Fruit fly (Drosophila melanogaster) whole organism, embryonic: ENCODE measurements around the gene CG42375.

Experiments used
- Asciz ChIP-seq: fragments of 200-800 bp; sonication (Bioruptor generic); optimal IDR thresholded peaks from 2 replicates; lab custom pipeline; 2017; ENCODE audit warnings: missing biosample characterization, mild to moderate bottlenecking, missing genetic modification characterization, missing genetic modification reagents
- Blimp-1 ChIP-seq: fragments of 200-800 bp; sonication (Bioruptor generic); optimal IDR thresholded peaks from 3 replicates; lab custom pipeline; 2018; ENCODE audit warnings: missing biosample characterization, missing genetic modification characterization, mild to moderate bottlenecking, moderate library complexity, missing genetic modification reagents
- CG10267 ChIP-seq: fragments of 200-800 bp; sonication (Bioruptor generic); optimal IDR thresholded peaks from 2 replicates; lab custom pipeline; 2018; ENCODE audit warnings: missing biosample characterization, mild to moderate bottlenecking, missing genetic modification characterization, moderate library complexity
- CG11093 ChIP-seq: fragments of 200-800 bp; sonication (Bioruptor generic); IDR thresholded peaks from 3 replicates; pipeline ENCODE4 v1.3.6; 2022; ENCODE audit warnings: missing biosample characterization, missing genetic modification characterization
- CG11696 ChIP-seq: fragments of 200-800 bp; sonication (Bioruptor generic); IDR thresholded peaks from 2 replicates; pipeline ENCODE4 v1.3.6; 2022; ENCODE audit warnings: missing biosample characterization, missing genetic modification characterization
- CG13424 ChIP-seq: fragments of 200-800 bp; sonication (Bioruptor generic); optimal IDR thresholded peaks from 2 replicates; lab custom pipeline; 2019; ENCODE audit warnings: missing biosample characterization, mild to moderate bottlenecking, missing genetic modification characterization, moderate library complexity
- CG15601 ChIP-seq: fragments of 200-800 bp; sonication (Bioruptor generic); optimal IDR thresholded peaks from 3 replicates; lab custom pipeline; 2019; ENCODE audit warnings: missing biosample characterization, mild to moderate bottlenecking, missing genetic modification characterization, moderate library complexity
- CG15696 ChIP-seq: fragments of 200-800 bp; sonication (Bioruptor generic); optimal IDR thresholded peaks from 2 replicates; lab custom pipeline; 2019; ENCODE audit warnings: missing biosample characterization, mild to moderate bottlenecking, missing genetic modification characterization, moderate library complexity
- CG1602 ChIP-seq: fragments of 200-800 bp; sonication (Bioruptor generic); optimal IDR thresholded peaks from 3 replicates; lab custom pipeline; 2016; ENCODE audit warnings: missing biosample characterization, missing genetic modification characterization
- CG18262 ChIP-seq: fragments of 200-800 bp; optimal IDR thresholded peaks from 3 replicates; lab custom pipeline; 2019; ENCODE audit warnings: missing biosample characterization, mild to moderate bottlenecking, missing genetic modification characterization, moderate library complexity
- CG18599 ChIP-seq: fragments of 200-800 bp; sonication (Bioruptor generic); optimal IDR thresholded peaks from 3 replicates; lab custom pipeline; 2017; ENCODE audit warnings: missing biosample characterization, missing genetic modification characterization, mild to moderate bottlenecking, moderate library complexity, missing genetic modification reagents
- CG2712 ChIP-seq: fragments of 200-800 bp; optimal IDR thresholded peaks from 3 replicates; lab custom pipeline; 2019; ENCODE audit warnings: missing biosample characterization, mild to moderate bottlenecking, missing genetic modification characterization, moderate library complexity
- CG3281 ChIP-seq: fragments of 200-800 bp; sonication (Bioruptor generic); optimal IDR thresholded peaks from 3 replicates; lab custom pipeline; 2017; ENCODE audit warnings: missing biosample characterization, mild to moderate bottlenecking, missing genetic modification characterization
- CG4424 ChIP-seq: fragments of 200-800 bp; sonication (Bioruptor generic); optimal IDR thresholded peaks from 3 replicates; lab custom pipeline; 2016; ENCODE audit warnings: missing biosample characterization, missing genetic modification characterization
- CG4820 ChIP-seq: fragments of 200-800 bp; sonication (Bioruptor generic); optimal IDR thresholded peaks from 3 replicates; lab custom pipeline; 2016; ENCODE audit warnings: missing biosample characterization, missing genetic modification characterization
- CG6854 ChIP-seq: fragments of 200-800 bp; sonication (Bioruptor generic); optimal IDR thresholded peaks from 3 replicates; lab custom pipeline; 2017; ENCODE audit warnings: missing biosample characterization, mild to moderate bottlenecking, missing genetic modification characterization
- CG7556 ChIP-seq: fragments of 200-800 bp; sonication (Bioruptor generic); optimal IDR thresholded peaks from 2 replicates; lab custom pipeline; 2017; ENCODE audit warnings: missing biosample characterization, mild to moderate bottlenecking, missing genetic modification characterization
- CG8388 ChIP-seq: fragments of 200-800 bp; sonication (Bioruptor generic); optimal IDR thresholded peaks from 2 replicates; lab custom pipeline; 2019; ENCODE audit warnings: missing biosample characterization, mild to moderate bottlenecking, missing genetic modification characterization, moderate library complexity
- CG8924 ChIP-seq: fragments of 200-800 bp; optimal IDR thresholded peaks from 3 replicates; lab custom pipeline; 2019; ENCODE audit warnings: missing biosample characterization, mild to moderate bottlenecking, missing genetic modification characterization, moderate library complexity
- Fer1 ChIP-seq: fragments of 200-800 bp; sonication (Bioruptor generic); optimal IDR thresholded peaks from 2 replicates; lab custom pipeline; 2017; ENCODE audit warnings: missing biosample characterization, mild to moderate bottlenecking, missing genetic modification characterization
- Gug ChIP-seq: fragments of 200-800 bp; sonication (Bioruptor generic); IDR thresholded peaks from 4 replicates; pipeline ENCODE4 v1.3.6; 2022; ENCODE audit warnings: missing biosample characterization, missing genetic modification characterization
- Meics ChIP-seq: fragments of 200-800 bp; sonication (Bioruptor generic); optimal IDR thresholded peaks from 2 replicates; lab custom pipeline; 2017; ENCODE audit warnings: missing biosample characterization, mild to moderate bottlenecking, missing genetic modification characterization
- Optix ChIP-seq: fragments of 200-800 bp; sonication (Bioruptor generic); IDR thresholded peaks from 3 replicates; pipeline ENCODE4 v1.3.6; 2022; ENCODE audit warnings: missing biosample characterization, missing genetic modification characterization
- PHDP ChIP-seq: fragments of 200-800 bp; sonication (Bioruptor generic); optimal IDR thresholded peaks from 3 replicates; lab custom pipeline; 2018; ENCODE audit warnings: missing biosample characterization, mild to moderate bottlenecking, missing genetic modification characterization, moderate library complexity
- Poxn ChIP-seq: fragments of 200-800 bp; sonication (Bioruptor generic); IDR thresholded peaks from 2 replicates; pipeline ENCODE4 v1.3.6; 2022; ENCODE audit warnings: missing biosample characterization, missing genetic modification characterization
- Rx ChIP-seq: fragments of 200-800 bp; sonication (Bioruptor generic); IDR thresholded peaks from 2 replicates; pipeline ENCODE4 v1.3.6; 2022; ENCODE audit warnings: missing biosample characterization, missing genetic modification characterization
- Side ChIP-seq: fragments of 200-800 bp; sonication (Bioruptor generic); optimal IDR thresholded peaks from 2 replicates; lab custom pipeline; 2016; ENCODE audit warnings: missing biosample characterization, missing genetic modification characterization
- Six4 ChIP-seq: fragments of 200-800 bp; sonication (Bioruptor generic); optimal IDR thresholded peaks from 2 replicates; lab custom pipeline; 2016; ENCODE audit warnings: missing biosample characterization, missing genetic modification characterization
- abd-A ChIP-seq: fragments of 200-800 bp; sonication (Bioruptor generic); optimal IDR thresholded peaks from 3 replicates; lab custom pipeline; 2019; ENCODE audit warnings: missing biosample characterization, mild to moderate bottlenecking, missing genetic modification characterization, moderate library complexity
- chinmo ChIP-seq: fragments of 200-800 bp; sonication (Bioruptor generic); IDR thresholded peaks from 4 replicates; pipeline ENCODE4 v1.3.6; 2022; ENCODE audit warnings: missing biosample characterization, missing genetic modification characterization; ENCODE audit not compliant: partially characterized antibody
- disco-r ChIP-seq: fragments of 200-800 bp; sonication (Bioruptor generic); optimal IDR thresholded peaks from 2 replicates; lab custom pipeline; 2016; ENCODE audit warnings: missing biosample characterization, missing genetic modification characterization
- dmrt11E ChIP-seq: fragments of 200-800 bp; sonication (Bioruptor generic); optimal IDR thresholded peaks from 3 replicates; lab custom pipeline; 2018; ENCODE audit warnings: missing biosample characterization, mild to moderate bottlenecking, missing genetic modification characterization, moderate library complexity
- dysf ChIP-seq: fragments of 200-800 bp; sonication (Bioruptor generic); IDR thresholded peaks from 3 replicates; pipeline ENCODE4 v1.3.6; 2022; ENCODE audit warnings: missing biosample characterization, missing genetic modification characterization
- eyg ChIP-seq: fragments of 200-800 bp; sonication (Bioruptor generic); optimal IDR thresholded peaks from 3 replicates; lab custom pipeline; 2016; ENCODE audit warnings: missing biosample characterization, missing genetic modification characterization
- ftz-f1 ChIP-seq: fragments of 200-800 bp; sonication (Bioruptor generic); optimal IDR thresholded peaks from 2 replicates; lab custom pipeline; 2016; ENCODE audit warnings: missing biosample characterization, missing genetic modification characterization
- gfzf ChIP-seq: fragments of 200-800 bp; sonication (Bioruptor generic); optimal IDR thresholded peaks from 2 replicates; lab custom pipeline; 2016; ENCODE audit warnings: missing biosample characterization, mild to moderate bottlenecking, missing genetic modification characterization, moderate library complexity
- gsb-n ChIP-seq: fragments of 200-800 bp; sonication (Bioruptor generic); optimal IDR thresholded peaks from 3 replicates; lab custom pipeline; 2018; ENCODE audit warnings: missing biosample characterization, mild to moderate bottlenecking, missing genetic modification characterization
- mam ChIP-seq: fragments of 200-800 bp; sonication (Bioruptor generic); optimal IDR thresholded peaks from 3 replicates; lab custom pipeline; 2016; ENCODE audit warnings: missing biosample characterization, missing genetic modification characterization
- mld ChIP-seq: fragments of 200-800 bp; sonication (Bioruptor generic); IDR thresholded peaks from 3 replicates; pipeline ENCODE4 v1.3.6; 2022; ENCODE audit warnings: missing biosample characterization, missing genetic modification characterization; ENCODE audit not compliant: partially characterized antibody
- odd ChIP-seq: fragments of 200-800 bp; sonication (Bioruptor generic); optimal IDR thresholded peaks from 2 replicates; lab custom pipeline; 2017; ENCODE audit warnings: missing biosample characterization, mild to moderate bottlenecking, missing genetic modification characterization
- row ChIP-seq: fragments of 200-800 bp; sonication (Bioruptor generic); IDR thresholded peaks from 3 replicates; pipeline ENCODE4 v1.3.6; 2022; ENCODE audit warnings: missing biosample characterization, missing genetic modification characterization
- sqz ChIP-seq: fragments of 200-800 bp; sonication (Bioruptor generic); optimal IDR thresholded peaks from 3 replicates; lab custom pipeline; 2018; ENCODE audit warnings: missing biosample characterization, mild to moderate bottlenecking, missing genetic modification characterization
- tap ChIP-seq: fragments of 200-800 bp; optimal IDR thresholded peaks from 3 replicates; lab custom pipeline; 2019; ENCODE audit warnings: missing biosample characterization, mild to moderate bottlenecking, missing genetic modification characterization, moderate library complexity
- tin ChIP-seq: fragments of 200-800 bp; sonication (Bioruptor generic); optimal IDR thresholded peaks from 3 replicates; lab custom pipeline; 2016; ENCODE audit warnings: missing biosample characterization, missing genetic modification characterization
- trem ChIP-seq: fragments of 200-800 bp; optimal IDR thresholded peaks from 3 replicates; lab custom pipeline; 2019; ENCODE audit warnings: missing biosample characterization, mild to moderate bottlenecking, missing genetic modification characterization, moderate library complexity
- unpg ChIP-seq: fragments of 200-800 bp; sonication (Bioruptor generic); optimal IDR thresholded peaks from 3 replicates; lab custom pipeline; 2018; ENCODE audit warnings: missing biosample characterization, mild to moderate bottlenecking, missing genetic modification characterization, moderate library complexity
- vvl ChIP-seq: fragments of 200-800 bp; sonication (Bioruptor generic); IDR thresholded peaks from 2 replicates; pipeline ENCODE4 v1.3.6; 2022; ENCODE audit warnings: missing biosample characterization, missing genetic modification characterization
- zf30C ChIP-seq: fragments of 200-800 bp; sonication (Bioruptor generic); optimal IDR thresholded peaks from 3 replicates; lab custom pipeline; 2018; ENCODE audit warnings: missing biosample characterization, mild to moderate bottlenecking, missing genetic modification characterization

CG42375 gene

dm6 chr3R:13799567-13800429, 20.4 kb downstream of the CG42375 start (continued):
- peak; percentile 42 for TF ChIP-seq CG18599 (GFP tag; lab: Kevin White, UChicago)
- TF ChIP-seq CG11093 (GFP tag; lab: Robert Waterston, UW), result peak; percentile 22; the same call in 1 of the 3 replicates
- no peak for TF ChIP-seq Gug (GFP tag; lab: Robert Waterston, UW)
- peak; percentile 50 for TF ChIP-seq CG13424
- no peak for TF ChIP-seq Optix
- no peak for TF ChIP-seq CG11696 (GFP tag; lab: Robert Waterston, UW)
- TF ChIP-seq Rx (GFP tag; lab: Robert Waterston, UW), result no peak
- peak; percentile 28 for TF ChIP-seq CG15601 (tag; lab: Kevin White, UChicago)
- TF ChIP-seq tap, result peak; percentile 25
- peak; percentile 28 for TF ChIP-seq PHDP
- peak; percentile 43 for TF ChIP-seq trem (tag; lab: Kevin White, UChicago)
- no peak for TF ChIP-seq disco-r (GFP tag; lab: Kevin White, UChicago)
- peak; percentile 9 for TF ChIP-seq CG1602 (GFP tag; lab: Kevin White, UChicago)
- TF ChIP-seq CG3281 (GFP tag; lab: Kevin White, UChicago), result peak; percentile 4
- TF ChIP-seq CG18262, result peak; percentile 72
- peak; percentile 76 for TF ChIP-seq sqz (GFP tag; lab: Kevin White, UChicago)
- TF ChIP-seq mld, result no peak
- peak; percentile 23 for TF ChIP-seq Six4 (GFP tag; lab: Kevin White, UChicago)
- peak; percentile 83 for TF ChIP-seq zf30C (GFP tag; lab: Kevin White, UChicago)
- peak; percentile 62 for TF ChIP-seq gsb-n
- TF ChIP-seq CG6854 (GFP tag; lab: Kevin White, UChicago), result no peak
- 0 out of 3 replicates have a peak, but pooled peaks have one; percentile 17 for TF ChIP-seq dysf (GFP tag; lab: Robert Waterston, UW)
- TF ChIP-seq vvl (GFP tag; lab: Robert Waterston, UW), result peak; percentile 23; the same call in 1 of the 2 replicates
- TF ChIP-seq Poxn, result no peak
- peak; percentile 80 for TF ChIP-seq CG15696 (tag; lab: Kevin White, UChicago)
- peak; percentile 96 for TF ChIP-seq abd-A
- peak; percentile 72 for TF ChIP-seq CG10267 (tag; lab: Kevin White, UChicago)
- TF ChIP-seq CG4424, result peak; percentile 56
- no peak for TF ChIP-seq Side (GFP tag; lab: Kevin White, UChicago)
- peak; percentile 30 for TF ChIP-seq Meics (GFP tag; lab: Kevin White, UChicago)
- peak; percentile 64 for TF ChIP-seq CG7556
- TF ChIP-seq ftz-f1 (GFP tag; lab: Kevin White, UChicago), result no peak
- peak; percentile 60 for TF ChIP-seq unpg
- peak; percentile 63 for TF ChIP-seq row (GFP tag; lab: Robert Waterston, UW)
- peak; percentile 40 for TF ChIP-seq CG8388 (GFP tag; lab: Kevin White, UChicago)
- 0 out of 4 replicates have a peak, but pooled peaks have one; percentile 34 for TF ChIP-seq chinmo (GFP tag; lab: Robert Waterston, UW)
- peak; percentile 54 for TF ChIP-seq CG8924 (tag; lab: Kevin White, UChicago)
- no peak for TF ChIP-seq eyg (GFP tag; lab: Kevin White, UChicago)
- peak; percentile 3 for TF ChIP-seq Fer1 (GFP tag; lab: Kevin White, UChicago)
- peak; percentile 27 for TF ChIP-seq tin (GFP tag; lab: Kevin White, UChicago)
- TF ChIP-seq CG4820 (GFP tag; lab: Kevin White, UChicago), result no peak
- no peak for TF ChIP-seq Asciz (GFP tag; lab: Kevin White, UChicago)
- peak; percentile 1 for TF ChIP-seq odd (GFP tag; lab: Kevin White, UChicago)
- TF ChIP-seq mam (GFP tag; lab: Kevin White, UChicago), result no peak
- TF ChIP-seq gfzf, result no peak
- TF ChIP-seq CG2712 (tag; lab: Kevin White, UChicago), result peak; percentile 75
- peak; percentile 50 for TF ChIP-seq Blimp-1
- peak; percentile 76 for TF ChIP-seq dmrt11E (tag; lab: Kevin White, UChicago)
